Worm (Caenorhabditis elegans) whole organism, L3 larva: ENCODE results near the gene K07E8.6.
A peak's percentile ranks its signal among the peaks of the same experiment; 100 is the strongest.

ENCODE experiments used
- ceh-16 ChIP-seq: sonication (generic microtip); optimal IDR thresholded peaks from 2 replicates; lab custom pipeline; 2017; ENCODE audit warnings: missing biosample characterization, missing genetic modification characterization
- ceh-9 ChIP-seq: sonication (generic microtip); optimal IDR thresholded peaks from 2 replicates; lab custom pipeline; 2018; ENCODE audit warnings: missing biosample characterization, missing genetic modification characterization
- daf-12 ChIP-seq: fragments of 150-350 bp; optimal IDR thresholded peaks from 2 replicates; lab custom pipeline; 2014; ENCODE audit warnings: missing biosample characterization, missing genetic modification reagents, missing genetic modification characterization
- egl-27 ChIP-seq: sonication (generic microtip); optimal IDR thresholded peaks from 4 replicates; lab custom pipeline; 2017; ENCODE audit warnings: missing biosample characterization, missing genetic modification reagents, missing genetic modification characterization
- egl-5 ChIP-seq: fragments of 150-350 bp; optimal IDR thresholded peaks from 2 replicates; lab custom pipeline; 2017; ENCODE audit warnings: missing biosample characterization, missing genetic modification reagents, missing genetic modification characterization, inconsistent platforms
- elt-1 ChIP-seq: fragments of 150-350 bp; optimal IDR thresholded peaks from 2 replicates; lab custom pipeline; 2014; ENCODE audit warnings: missing biosample characterization, missing genetic modification characterization
- elt-2 ChIP-seq: sonication (generic microtip); optimal IDR thresholded peaks from 2 replicates; lab custom pipeline; 2016; ENCODE audit warnings: missing genetic modification reagents, mild to moderate bottlenecking, missing genetic modification characterization, missing compliant biosample characterization
- elt-3 ChIP-seq, 3 experiments: fragments of 150-350 bp in 1 of 3; sonication (generic microtip) in 2 of 3; optimal IDR thresholded peaks; 2 replicates in 2 of 3; 4 replicates in 1 of 3; lab custom pipeline; 2014 to 2017; ENCODE audit warnings: missing biosample characterization in 3 of 3, missing genetic modification characterization in 3 of 3
- fos-1 ChIP-seq: fragments of 150-350 bp; optimal IDR thresholded peaks from 2 replicates; lab custom pipeline; 2014; ENCODE audit warnings: missing biosample characterization, missing genetic modification characterization
- hmg-11 ChIP-seq: sonication (generic microtip); optimal IDR thresholded peaks from 2 replicates; lab custom pipeline; 2016; ENCODE audit warnings: missing genetic modification characterization, missing compliant biosample characterization
- lin-15B ChIP-seq: fragments of 150-350 bp; optimal IDR thresholded peaks from 2 replicates; lab custom pipeline; 2014; ENCODE audit warnings: missing biosample characterization, missing genetic modification characterization
- lsy-12 ChIP-seq: sonication (generic microtip); optimal IDR thresholded peaks from 2 replicates; lab custom pipeline; 2016; ENCODE audit warnings: mild to moderate bottlenecking, missing genetic modification characterization, missing compliant biosample characterization
- mml-1 ChIP-seq: fragments of 150-350 bp; sonication (generic microtip); optimal IDR thresholded peaks from 3 replicates; lab custom pipeline; 2014; ENCODE audit warnings: missing biosample characterization, missing genetic modification characterization
- nfya-1 ChIP-seq: sonication (generic microtip); optimal IDR thresholded peaks from 2 replicates; lab custom pipeline; 2017; ENCODE audit warnings: missing genetic modification characterization, mild to moderate bottlenecking, missing compliant biosample characterization, antibody characterized with exemption, moderate library complexity; ENCODE audit not compliant: insufficient read depth
- nhr-11 ChIP-seq: fragments of 150-350 bp; optimal IDR thresholded peaks from 2 replicates; lab custom pipeline; 2014; ENCODE audit warnings: missing biosample characterization, missing genetic modification characterization
- nhr-23 ChIP-seq: fragments of 150-350 bp; optimal IDR thresholded peaks from 2 replicates; lab custom pipeline; 2014; ENCODE audit warnings: missing biosample characterization, missing genetic modification reagents, missing genetic modification characterization
- nhr-25 ChIP-seq: sonication (generic microtip); optimal IDR thresholded peaks from 2 replicates; lab custom pipeline; 2017; ENCODE audit warnings: missing biosample characterization, missing genetic modification characterization
- nhr-28 ChIP-seq: fragments of 150-350 bp; optimal IDR thresholded peaks from 2 replicates; lab custom pipeline; 2014; ENCODE audit warnings: missing biosample characterization, missing genetic modification characterization
- nhr-67 ChIP-seq: fragments of 150-350 bp; optimal IDR thresholded peaks from 2 replicates; lab custom pipeline; 2014; ENCODE audit warnings: missing biosample characterization, missing genetic modification characterization
- nhr-76 ChIP-seq: fragments of 150-350 bp; sonication (generic microtip); optimal IDR thresholded peaks from 5 replicates; lab custom pipeline; 2014; ENCODE audit warnings: missing biosample characterization, missing genetic modification characterization
- pha-4 ChIP-seq: fragments of 150-350 bp; optimal IDR thresholded peaks from 2 replicates; lab custom pipeline; 2014; ENCODE audit warnings: missing biosample characterization, missing genetic modification reagents, missing genetic modification characterization
- pqm-1 ChIP-seq: fragments of 150-350 bp; optimal IDR thresholded peaks from 2 replicates; lab custom pipeline; 2017; ENCODE audit warnings: missing biosample characterization, missing genetic modification characterization, inconsistent platforms
- skn-1 ChIP-seq: fragments of 150-350 bp; optimal IDR thresholded peaks from 2 replicates; lab custom pipeline; 2014; ENCODE audit warnings: missing biosample characterization, missing genetic modification characterization
- snpc-4 ChIP-seq: fragments of 150-350 bp; optimal IDR thresholded peaks from 2 replicates; lab custom pipeline; 2014; ENCODE audit warnings: missing biosample characterization, missing genetic modification characterization
- tbx-2 ChIP-seq: sonication (generic microtip); optimal IDR thresholded peaks from 2 replicates; lab custom pipeline; 2016; ENCODE audit warnings: mild to moderate bottlenecking, missing genetic modification characterization, missing compliant biosample characterization
- unc-39 ChIP-seq: sonication (generic microtip); optimal IDR thresholded peaks from 4 replicates; lab custom pipeline; 2017; ENCODE audit warnings: missing biosample characterization, missing genetic modification characterization
- zag-1 ChIP-seq: fragments of 150-350 bp; optimal IDR thresholded peaks from 2 replicates; lab custom pipeline; 2014; ENCODE audit warnings: missing biosample characterization, missing genetic modification characterization
- ztf-4 ChIP-seq: fragments of 150-350 bp; optimal IDR thresholded peaks from 2 replicates; lab custom pipeline; 2014; ENCODE audit warnings: missing biosample characterization, missing genetic modification characterization

K07E8.6 gene

DNA sequence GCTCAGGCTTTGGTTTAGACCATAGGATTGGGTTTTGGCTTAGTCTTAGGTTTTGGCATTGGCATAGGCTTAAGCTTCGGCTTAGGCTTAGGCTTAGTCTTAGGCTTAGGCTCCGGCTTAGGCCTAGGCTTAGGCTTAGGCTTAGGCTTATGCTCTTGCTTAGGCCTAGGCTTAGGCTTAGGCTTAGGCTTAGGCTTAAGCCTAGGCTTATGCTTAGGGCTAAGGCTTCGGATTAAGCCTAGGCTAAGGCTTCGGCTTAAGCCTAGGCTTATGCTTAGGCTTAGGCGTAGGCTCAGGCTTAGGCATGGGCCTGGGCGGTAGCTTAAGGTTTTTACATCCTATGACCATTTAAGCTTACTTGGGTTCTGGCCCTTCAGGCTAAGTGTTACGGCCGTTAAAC is 12.0 kb upstream of the K07E8.6 start:
- TF ChIP-seq egl-27 (tag; lab: Kevin White, UChicago), result no peak
- TF ChIP-seq elt-3 (tag; optimal IDR thresholded peaks at IDR 0.05; lab: Kevin White, UChicago), result no peak
- no peak for TF ChIP-seq elt-2 (tag; lab: Kevin White, UChicago)
- no peak for TF ChIP-seq daf-12 (tag; lab: Kevin White, UChicago)
- TF ChIP-seq hmg-11 (tag; lab: Kevin White, UChicago), result no peak
- TF ChIP-seq pqm-1 (tag; lab: Kevin White, UChicago), result no peak
- TF ChIP-seq nhr-76 (tag; lab: Kevin White, UChicago), result no peak

DNA sequence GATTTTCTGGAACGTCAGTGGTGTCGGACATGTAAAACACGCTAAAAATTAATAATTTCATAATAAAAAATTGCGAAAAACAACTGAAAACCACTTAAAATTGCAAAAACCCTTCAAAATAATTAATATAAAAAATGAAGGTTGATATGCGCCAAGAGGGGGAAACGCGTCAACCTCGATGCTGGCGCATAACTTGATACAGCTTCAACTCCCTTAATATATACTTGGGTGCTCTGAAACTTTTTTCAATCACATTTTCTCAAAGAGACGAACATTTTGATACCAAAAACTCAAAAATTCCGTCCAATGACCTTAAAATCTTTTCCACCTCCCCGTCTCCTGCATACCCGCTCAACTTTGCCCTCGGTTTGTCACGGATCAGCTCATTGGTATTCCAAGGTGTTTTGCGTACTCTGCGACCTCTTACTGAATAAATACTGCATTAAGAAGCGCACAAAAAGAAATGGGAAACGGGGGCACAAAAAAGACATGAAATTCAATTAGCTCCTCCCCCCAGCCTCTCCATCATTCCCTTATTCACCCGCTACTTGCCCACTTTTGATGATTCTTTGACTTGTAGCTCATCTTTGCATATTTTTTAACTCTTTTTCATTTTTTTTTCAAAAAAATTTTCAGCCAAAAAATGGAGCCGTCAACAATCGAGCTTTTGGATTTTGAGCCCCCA is 11.1 kb upstream of the K07E8.6 start, which contains the start of the genes K07E8.7 and frpr-14:
K07E8.7 (minus strand) TSS at position 47 of the 685 bp plus-strand sequence.
frpr-14 (plus strand) TSS at position 635 of the 685 bp plus-strand sequence.
- TF ChIP-seq elt-2 (tag; lab: Kevin White, UChicago), result no peak
- TF ChIP-seq nfya-1, result peak; percentile 39
- TF ChIP-seq, all 47 proteins: peak for 1

- TF ChIP-seq skn-1, result no peak
- no peak for TF ChIP-seq egl-27 (tag; lab: Kevin White, UChicago)
- no peak for TF ChIP-seq ceh-16
- no peak for TF ChIP-seq daf-12 (tag; lab: Kevin White, UChicago)
- no peak for TF ChIP-seq elt-3 (tag; optimal IDR thresholded peaks at IDR 0.05; lab: Kevin White, UChicago)
- no peak for TF ChIP-seq elt-1 (tag; lab: Kevin White, UChicago)
- no peak for TF ChIP-seq nhr-28 (tag; lab: Kevin White, UChicago)
- TF ChIP-seq zag-1 (tag; lab: Kevin White, UChicago), result no peak
- TF ChIP-seq nhr-76 (tag; lab: Kevin White, UChicago), result no peak
- no peak for TF ChIP-seq hmg-11 (tag; lab: Kevin White, UChicago)
- no peak for TF ChIP-seq lsy-12 (tag; lab: Kevin White, UChicago)
- no peak for TF ChIP-seq egl-5 (tag; lab: Kevin White, UChicago)
These were observed 4.4 kb upstream of the K07E8.6 start for ce11 chrII:643733-644132.

DNA sequence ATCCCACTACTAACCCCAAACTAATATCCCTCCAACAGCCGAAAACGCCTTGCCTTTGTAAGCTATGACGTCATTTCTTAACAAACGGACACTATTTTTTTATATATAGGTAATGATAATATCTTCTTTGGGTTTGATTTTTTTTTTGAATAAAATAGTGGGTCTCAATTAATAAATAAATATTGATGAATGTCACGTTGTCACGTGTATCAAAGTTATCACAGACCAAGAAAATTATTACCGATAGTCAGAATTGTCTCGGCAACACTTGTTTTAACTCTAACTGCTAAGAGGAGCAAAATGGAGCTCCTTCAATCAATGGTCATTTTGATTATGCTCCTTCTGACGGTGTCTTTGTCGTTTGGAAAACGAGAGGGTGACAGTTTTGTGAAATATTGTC is 5.4 kb downstream of the K07E8.6 start, which contains the start of gene T04B8.1:
T04B8.1 (plus strand) TSS at position 301 of the 400 bp plus-strand sequence.
- no peak for TF ChIP-seq ztf-4 (tag; lab: Kevin White, UChicago)
- no peak for TF ChIP-seq nfya-1
- TF ChIP-seq daf-12 (tag; lab: Kevin White, UChicago), result no peak
- no peak for TF ChIP-seq snpc-4
- no peak for TF ChIP-seq tbx-2 (tag; lab: Kevin White, UChicago)
- TF ChIP-seq nhr-11 (tag; lab: Kevin White, UChicago), result no peak
- TF ChIP-seq hmg-11 (tag; lab: Kevin White, UChicago), result no peak
- TF ChIP-seq nhr-25 (tag; lab: Kevin White, UChicago), result no peak
- TF ChIP-seq elt-3 (tag; optimal IDR thresholded peaks at IDR 0.05; lab: Kevin White, UChicago), result no peak

DNA sequence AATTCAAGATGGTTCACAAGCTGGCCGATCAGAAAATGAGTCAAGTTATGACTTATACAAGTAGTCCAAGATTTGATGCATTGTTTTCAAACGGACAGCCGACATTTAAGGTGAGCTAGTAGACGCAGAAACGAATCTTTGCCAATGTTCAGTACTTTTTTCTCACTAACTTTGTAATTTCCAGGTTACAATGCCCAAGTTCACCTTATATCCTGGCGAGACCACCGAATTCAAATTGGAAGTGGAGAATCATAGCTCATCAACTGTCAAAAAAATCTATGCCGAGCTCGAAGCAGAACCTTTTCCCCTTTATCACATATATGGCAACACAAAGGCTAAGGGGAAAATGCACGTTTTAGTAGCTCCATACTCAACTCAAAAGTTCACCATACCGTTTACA is 11.5 kb downstream of the K07E8.6 start:
- TF ChIP-seq lsy-12 (tag; lab: Kevin White, UChicago) (no peak), fos-1 (tag; lab: Kevin White, UChicago) (no peak), ceh-9 (tag; lab: Kevin White, UChicago) (no peak), snpc-4 (no peak)

DNA sequence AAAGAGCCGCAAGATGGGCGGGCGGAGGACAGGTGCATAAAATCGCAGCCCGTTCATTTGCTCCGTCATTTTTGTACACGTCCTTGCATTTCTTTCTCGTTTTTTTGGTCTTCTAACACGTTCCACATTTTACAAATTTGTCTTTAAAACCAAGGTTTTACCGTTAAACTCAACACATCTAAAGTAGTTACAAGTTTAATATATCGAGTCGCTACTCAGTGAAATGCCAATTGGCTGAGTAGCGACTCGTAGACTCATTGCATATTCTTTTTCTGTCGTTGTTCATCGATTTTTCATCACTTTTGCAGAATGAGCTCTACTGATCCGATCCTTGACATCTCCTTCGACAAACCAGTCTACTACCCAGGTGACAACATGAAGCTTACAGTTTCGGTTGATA is 12.2 kb downstream of the K07E8.6 start, which contains the start of gene arrd-1:
arrd-1 (plus strand) TSS at position 301 of the 400 bp plus-strand sequence.
- TF ChIP-seq unc-39 (tag; lab: Kevin White, UChicago) (no peak), nhr-23 (tag; lab: Kevin White, UChicago) (no peak), daf-12 (tag; lab: Kevin White, UChicago) (no peak), pha-4 (tag; lab: Kevin White, UChicago) (no peak), nhr-67 (tag; lab: Kevin White, UChicago) (no peak), nhr-25 (tag; lab: Kevin White, UChicago) (no peak), nhr-28 (tag; lab: Kevin White, UChicago) (no peak), ceh-9 (tag; lab: Kevin White, UChicago) (no peak), mml-1 (no peak), lin-15B (no peak), skn-1 (no peak)
